Worm (Caenorhabditis elegans) whole organism, L1 larva: ENCODE data around the gene H05C05.1.

Source experiments
- C04F5.9 ChIP-seq: sonication (generic microtip); optimal IDR thresholded peaks from 2 replicates; lab custom pipeline; 2016; ENCODE audit warnings: missing genetic modification characterization, missing compliant biosample characterization
- C34B4.2 ChIP-seq: sonication (generic microtip); optimal IDR thresholded peaks from 2 replicates; lab custom pipeline; 2017; ENCODE audit warnings: mild to moderate bottlenecking, missing genetic modification characterization, missing compliant biosample characterization
- aha-1 ChIP-seq: fragments of 150-350 bp; optimal IDR thresholded peaks from 2 replicates; lab custom pipeline; 2014; ENCODE audit warnings: missing biosample characterization, missing genetic modification characterization
- blmp-1 ChIP-seq: fragments of 150-350 bp; optimal IDR thresholded peaks from 2 replicates; lab custom pipeline; 2014; ENCODE audit warnings: missing biosample characterization, missing genetic modification characterization
- ceh-8 ChIP-seq: fragments of 200-800 bp; sonication (Bioruptor generic); optimal IDR thresholded peaks from 2 replicates; lab custom pipeline; 2018; ENCODE audit warnings: mild to moderate bottlenecking, missing genetic modification characterization, moderate library complexity, missing compliant biosample characterization
- dsc-1 ChIP-seq: sonication (generic microtip); optimal IDR thresholded peaks from 2 replicates; lab custom pipeline; 2016; ENCODE audit warnings: mild to moderate bottlenecking, missing genetic modification characterization, missing compliant biosample characterization
- efl-1 ChIP-seq, 4 experiments: fragments of 150-350 bp; optimal IDR thresholded peaks in 3 of 4; peaks in 1 of 4; 1 replicate in 1 of 4; 2 replicates in 3 of 4; lab custom pipeline; 2014; ENCODE audit warnings: missing biosample characterization in 2 of 4, missing genetic modification characterization in 2 of 4, missing genetic modification reagents in 2 of 4
- elt-2 ChIP-seq: sonication (generic microtip); optimal IDR thresholded peaks from 2 replicates; lab custom pipeline; 2016; ENCODE audit warnings: missing genetic modification characterization, mild to moderate bottlenecking, inconsistent platforms, missing compliant biosample characterization, missing genetic modification reagents
- fkh-4 ChIP-seq: sonication (generic microtip); optimal IDR thresholded peaks from 2 replicates; lab custom pipeline; 2016; ENCODE audit warnings: missing compliant biosample characterization, missing genetic modification characterization, borderline replicate concordance
- fkh-8 ChIP-seq: sonication (generic microtip); optimal IDR thresholded peaks from 2 replicates; lab custom pipeline; 2016; ENCODE audit warnings: mild to moderate bottlenecking, missing genetic modification characterization, missing compliant biosample characterization
- grh-1 ChIP-seq: fragments of 200-800 bp; sonication (Bioruptor generic); IDR thresholded peaks from 2 replicates; pipeline ENCODE4 v1.3.6; 2022; ENCODE audit warnings: missing genetic modification reagents, missing genetic modification characterization, missing compliant biosample characterization
- jun-1 ChIP-seq: fragments of 150-350 bp; optimal IDR thresholded peaks from 2 replicates; lab custom pipeline; 2014; ENCODE audit warnings: missing biosample characterization, missing genetic modification reagents, missing genetic modification characterization
- lin-13 ChIP-seq: fragments of 150-350 bp; optimal IDR thresholded peaks from 2 replicates; lab custom pipeline; 2014; ENCODE audit warnings: missing biosample characterization, missing genetic modification reagents, missing genetic modification characterization
- lin-14 ChIP-seq: fragments of 200-800 bp; sonication (Bioruptor generic); optimal IDR thresholded peaks from 2 replicates; lab custom pipeline; 2018; ENCODE audit warnings: mild to moderate bottlenecking, missing genetic modification characterization, moderate library complexity, missing compliant biosample characterization
- lsy-2 ChIP-seq, 2 experiments: fragments of 150-350 bp; optimal IDR thresholded peaks; 2 replicates each; lab custom pipeline; 2014; ENCODE audit warnings: missing biosample characterization in 2 of 2, missing genetic modification characterization in 2 of 2
- mdl-1 ChIP-seq, 2 experiments: fragments of 150-350 bp; optimal IDR thresholded peaks; 2 replicates each; lab custom pipeline; 2014 to 2017; ENCODE audit warnings: missing biosample characterization in 2 of 2, missing genetic modification characterization in 2 of 2, inconsistent platforms in 1 of 2
- nhr-237 ChIP-seq: fragments of 150-350 bp; optimal IDR thresholded peaks from 2 replicates; lab custom pipeline; 2014; ENCODE audit warnings: missing biosample characterization, missing genetic modification characterization
- nhr-71 ChIP-seq: sonication (generic microtip); optimal IDR thresholded peaks from 2 replicates; lab custom pipeline; 2016; ENCODE audit warnings: mild to moderate bottlenecking, missing genetic modification characterization, moderate library complexity, missing compliant biosample characterization
- pax-3 ChIP-seq: fragments of 200-800 bp; sonication (Bioruptor generic); optimal IDR thresholded peaks from 2 replicates; lab custom pipeline; 2018; ENCODE audit warnings: mild to moderate bottlenecking, missing genetic modification characterization, moderate library complexity, missing compliant biosample characterization
- skn-1 ChIP-seq: fragments of 150-350 bp; optimal IDR thresholded peaks from 2 replicates; lab custom pipeline; 2014; ENCODE audit warnings: missing biosample characterization, missing genetic modification characterization
- snu-23 ChIP-seq: sonication (generic microtip); optimal IDR thresholded peaks from 2 replicates; lab custom pipeline; 2016; ENCODE audit warnings: missing genetic modification characterization, missing compliant biosample characterization
- sox-4 ChIP-seq: sonication (generic microtip); optimal IDR thresholded peaks from 2 replicates; lab custom pipeline; 2016; ENCODE audit warnings: missing genetic modification characterization, missing compliant biosample characterization
- tlp-1 ChIP-seq: fragments of 150-350 bp; optimal IDR thresholded peaks from 2 replicates; lab custom pipeline; 2014; ENCODE audit warnings: missing biosample characterization, missing genetic modification characterization
- unc-30 ChIP-seq: sonication (generic microtip); optimal IDR thresholded peaks from 2 replicates; lab custom pipeline; 2017; ENCODE audit warnings: missing biosample characterization, missing genetic modification characterization
- xbp-1 ChIP-seq: sonication (generic microtip); optimal IDR thresholded peaks from 2 replicates; lab custom pipeline; 2016; ENCODE audit warnings: missing genetic modification characterization, missing compliant biosample characterization
- zag-1 ChIP-seq: fragments of 150-350 bp; optimal IDR thresholded peaks from 2 replicates; lab custom pipeline; 2014; ENCODE audit warnings: missing biosample characterization, missing genetic modification characterization
- zip-4 ChIP-seq: fragments of 200-800 bp; sonication (Bioruptor generic); optimal IDR thresholded peaks from 2 replicates; lab custom pipeline; 2018; ENCODE audit warnings: mild to moderate bottlenecking, missing genetic modification characterization, moderate library complexity, missing compliant biosample characterization
- ztf-11 ChIP-seq, 2 experiments: sonication (generic microtip); optimal IDR thresholded peaks; 2 replicates each; lab custom pipeline; 2016 to 2017; ENCODE audit warnings: missing genetic modification characterization in 2 of 2, missing biosample characterization in 1 of 2, missing compliant biosample characterization in 1 of 2

The H05C05.1 gene

DNA sequence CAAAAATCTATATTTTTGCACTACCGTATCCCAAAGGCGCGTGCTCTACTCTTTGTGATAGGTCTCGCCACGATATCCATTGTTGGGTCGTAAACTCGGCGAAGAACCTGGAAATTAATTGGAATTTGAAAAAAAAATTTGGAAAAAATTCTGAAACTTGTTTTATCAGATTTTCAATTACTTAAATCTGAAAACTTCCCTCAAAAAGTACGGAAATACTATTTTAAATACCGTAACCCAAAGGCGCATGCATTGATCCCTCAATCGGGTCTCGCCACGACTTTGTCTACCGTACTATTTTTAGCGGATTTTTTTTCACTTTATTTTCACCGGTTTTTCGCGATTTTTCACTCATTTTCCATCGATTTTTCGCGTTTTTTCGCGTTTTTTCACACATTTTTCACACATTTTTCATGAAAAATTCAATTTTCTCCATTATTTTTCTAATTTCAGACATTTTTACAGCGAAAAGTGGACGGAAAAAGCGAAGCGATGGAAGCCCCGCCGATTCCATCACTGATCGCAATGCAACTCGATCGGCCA, at the start of gene H05C05.1:
H05C05.1 (plus strand) TSS at position 493 of the 543 bp plus-strand sequence.
- TF ChIP-seq unc-30 (tag; lab: Kevin White, UChicago) (no peak), efl-1 (optimal IDR thresholded peaks at IDR 0.05; lab: Kevin White, UChicago) (no peak), efl-1 (GFP tag; optimal IDR thresholded peaks at IDR 0.05 in 1 of 2; lab: Kevin White, UChicago) (peak in 1 of 2 experiments; percentile 71)

ce11 chrIII:2899705-2900104, 47.2 kb upstream of the H05C05.1 start:
- TF ChIP-seq grh-1 (GFP tag; lab: Robert Waterston, UW) (no peak), xbp-1 (no peak), snu-23 (no peak), lin-13 (no peak), aha-1 (tag; lab: Kevin White, UChicago) (no peak), ceh-8 (GFP tag; lab: Kevin White, UChicago) (peak; percentile 16)

ce11 chrIII:2901117-2901516, 45.8 kb upstream of the H05C05.1 start, which contains the start of gene idpa-1:
Gene idpa-1 (minus strand): TSS chrIII:2901217.
- TF ChIP-seq ceh-8 (GFP tag; lab: Kevin White, UChicago) (no peak), efl-1 (optimal IDR thresholded peaks at IDR 0.05; lab: Kevin White, UChicago) (no peak), efl-1 (GFP tag; optimal IDR thresholded peaks at IDR 0.05 in 1 of 2; lab: Kevin White, UChicago) (peak in 1 of 2 experiments; percentile 68)

DNA sequence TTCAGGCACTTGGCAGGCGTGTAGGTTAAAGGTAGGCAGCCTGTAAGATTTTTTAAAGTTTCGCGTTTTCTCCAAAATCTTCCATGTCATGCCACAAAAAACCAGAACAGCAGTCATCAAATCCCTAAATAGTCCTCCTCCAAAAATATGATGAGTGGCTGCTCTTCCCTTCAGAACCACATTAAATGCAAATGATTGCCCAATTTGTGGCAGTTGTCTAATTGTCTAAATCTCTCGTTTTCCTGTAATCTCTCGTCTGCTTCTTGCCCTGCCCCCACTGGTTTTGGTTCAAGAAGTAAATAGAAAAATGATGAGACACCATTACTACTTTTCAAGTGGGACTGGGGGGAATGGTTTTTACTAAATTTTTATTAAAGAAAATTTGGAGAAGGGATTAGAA, 42.8 kb upstream of the H05C05.1 start:
- TF ChIP-seq efl-1 (optimal IDR thresholded peaks at IDR 0.05; lab: Kevin White, UChicago) (no peak), efl-1 (GFP tag; optimal IDR thresholded peaks at IDR 0.05 in 1 of 2; lab: Kevin White, UChicago) (no peak), elt-2 (no peak), lin-14 (GFP tag; lab: Kevin White, UChicago) (peak; percentile 7), zag-1 (tag; lab: Kevin White, UChicago) (no peak), tlp-1 (tag; lab: Kevin White, UChicago) (no peak)

DNA sequence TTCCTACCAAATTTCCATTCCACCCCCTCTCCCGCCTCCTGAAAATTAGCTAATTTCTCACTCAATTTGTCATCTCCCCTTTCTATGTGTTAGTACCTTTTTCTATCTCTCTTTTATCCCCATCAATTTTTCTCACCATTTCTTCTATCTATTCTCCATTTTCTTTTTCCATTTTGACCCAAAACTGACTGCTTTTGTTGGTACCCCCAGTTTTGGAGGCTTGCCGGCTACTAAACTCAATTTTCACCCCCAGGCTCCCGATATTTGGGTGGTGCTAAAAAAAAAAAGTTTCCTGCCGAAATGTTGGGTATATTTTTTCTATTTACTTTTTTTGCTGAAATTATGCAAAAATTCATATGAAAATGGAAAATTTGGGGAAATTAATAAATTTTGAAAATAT, 39.1 kb upstream of the H05C05.1 start:
- TF ChIP-seq efl-1 (optimal IDR thresholded peaks at IDR 0.05; lab: Kevin White, UChicago) (no peak), efl-1 (GFP tag; optimal IDR thresholded peaks at IDR 0.05 in 1 of 2; lab: Kevin White, UChicago) (peak in 1 of 2 experiments; percentile 34), skn-1 (tag; lab: Kevin White, UChicago) (no peak), zip-4 (GFP tag; lab: Kevin White, UChicago) (no peak), pax-3 (tag; lab: Kevin White, UChicago) (no peak), sox-4 (tag; lab: Kevin White, UChicago) (no peak), dsc-1 (no peak)

ce11 chrIII:2908859-2909258, 38.1 kb upstream of the H05C05.1 start:
- TF ChIP-seq nhr-71 (tag; lab: Kevin White, UChicago) (no peak), blmp-1 (tag; lab: Kevin White, UChicago) (peak; percentile 18)

DNA sequence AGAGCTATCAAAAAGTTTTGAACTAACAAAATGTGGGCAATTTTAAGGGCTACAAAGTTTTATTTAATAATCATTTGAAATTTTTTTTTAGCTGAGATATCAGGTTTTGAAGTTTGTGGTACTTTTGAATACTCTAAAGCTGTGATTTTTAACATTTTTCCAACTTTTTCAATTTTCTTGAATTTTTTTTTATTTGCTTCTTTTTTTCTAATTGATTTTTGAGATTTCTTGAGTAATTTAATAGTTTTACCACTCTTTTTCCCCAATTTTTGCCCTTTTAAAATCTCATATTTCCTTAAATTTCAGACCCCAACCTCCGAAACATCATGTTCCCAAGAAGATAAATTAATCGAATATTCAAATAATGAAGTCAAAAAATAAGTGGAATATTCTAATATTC, 36.3 kb upstream of the H05C05.1 start, which contains the start of gene cdh-1:
cdh-1 (plus strand) TSS at position 301 of the 400 bp plus-strand sequence.
- TF ChIP-seq ztf-11 (tag; optimal IDR thresholded peaks at IDR 0.05; lab: Kevin White, UChicago): no peak
- TF ChIP-seq fkh-8: no peak
- TF ChIP-seq fkh-4 (tag; lab: Kevin White, UChicago): no peak
- TF ChIP-seq C04F5.9: no peak
- no peak for TF ChIP-seq mdl-1 (tag; optimal IDR thresholded peaks at IDR 0.05; lab: Kevin White, UChicago)
- TF ChIP-seq C34B4.2 (tag; lab: Kevin White, UChicago): no peak
- no peak for TF ChIP-seq ceh-8 (GFP tag; lab: Kevin White, UChicago)

ce11 chrIII:2912916-2913315, 34.0 kb upstream of the H05C05.1 start:
- TF ChIP-seq snu-23 (no peak), jun-1 (no peak), lin-13 (no peak), mdl-1 (tag; optimal IDR thresholded peaks at IDR 0.05; lab: Kevin White, UChicago) (no peak), lsy-2 (tag; optimal IDR thresholded peaks at IDR 0.05; lab: Kevin White, UChicago) (no peak), nhr-237 (no peak)
